Fruit fly (Drosophila melanogaster): ENCODE data around the gene Gba1a.
A peak's percentile ranks its signal among the peaks of the same experiment; 100 is the strongest.

The Gba1a gene

dm6 chr3R:23713901-23714300 lies 13.5 kb downstream of the Gba1a start (continued):
- TF ChIP-seq CG13287 (GFP tag; IDR thresholded peaks at IDR 0.05; ENCODE audit: partially characterized antibody): no peak
- peak in 1 of 2 experiments; percentile 48 for TF ChIP-seq Eip74EF (GFP tag; optimal IDR thresholded peaks at IDR 0.05)
- TF ChIP-seq bowl (GFP tag; IDR thresholded peaks at IDR 0.05): no peak
- TF ChIP-seq CG4707 (GFP tag; optimal IDR thresholded peaks at IDR 0.05): peak; percentile 31
- peak; percentile 50 for TF ChIP-seq Atf-2 (GFP tag; optimal IDR thresholded peaks at IDR 0.05)
- TF ChIP-seq ftz-f1 (GFP tag; optimal IDR thresholded peaks at IDR 0.05): no peak
- peak; percentile 9 for TF ChIP-seq CG15011 (GFP tag; optimal IDR thresholded peaks at IDR 0.05)
- TF ChIP-seq tna (GFP tag; IDR thresholded peaks at IDR 0.05; ENCODE audit: partially characterized antibody): no peak
- no peak for TF ChIP-seq Sin3A (optimal IDR thresholded peaks at IDR 0.05)
- TF ChIP-seq vnd (GFP tag; IDR thresholded peaks at IDR 0.05; ENCODE audit: partially characterized antibody): no peak
- TF ChIP-seq HLH54F (GFP tag; optimal IDR thresholded peaks at IDR 0.05): peak; percentile 9
- TF ChIP-seq otp (GFP tag; IDR thresholded peaks at IDR 0.05): peak; percentile 70; the same call in 2 of the 3 replicates
- TF ChIP-seq Sox100B (GFP tag; optimal IDR thresholded peaks at IDR 0.05): peak; percentile 57
- no peak for TF ChIP-seq prd (optimal IDR thresholded peaks at IDR 0.05)
- TF ChIP-seq prd (GFP tag; IDR thresholded peaks at IDR 0.05): peak; percentile 77
- peak; percentile 56 for TF ChIP-seq chn (GFP tag; optimal IDR thresholded peaks at IDR 0.05)
- TF ChIP-seq psq (GFP tag; optimal IDR thresholded peaks at IDR 0.05): no peak
- peak; percentile 74 for TF ChIP-seq CG31441 (GFP tag; IDR thresholded peaks at IDR 0.05)
- no peak for TF ChIP-seq exex (tag; optimal IDR thresholded peaks at IDR 0.05)
- TF ChIP-seq hth (optimal IDR thresholded peaks at IDR 0.05): no peak
- TF ChIP-seq CG7963 (GFP tag; IDR thresholded peaks at IDR 0.05; ENCODE audit: partially characterized antibody): no peak
- peak; percentile 65 for TF ChIP-seq CG11504 (tag; optimal IDR thresholded peaks at IDR 0.05)
- TF ChIP-seq cas (GFP tag; IDR thresholded peaks at IDR 0.05): no peak
- TF ChIP-seq Lhr (GFP tag; optimal IDR thresholded peaks at IDR 0.05): peak; percentile 5
- TF ChIP-seq CG30020 (tag; optimal IDR thresholded peaks at IDR 0.05): no peak
- peak; percentile 11 for TF ChIP-seq pb (GFP tag; optimal IDR thresholded peaks at IDR 0.05)
- no peak for TF ChIP-seq CG17912 (GFP tag; optimal IDR thresholded peaks at IDR 0.05)
- no peak for TF ChIP-seq MESR4 (GFP tag; optimal IDR thresholded peaks at IDR 0.05)
- TF ChIP-seq p53 (GFP tag; optimal IDR thresholded peaks at IDR 0.05): no peak
- TF ChIP-seq Awh (GFP tag; IDR thresholded peaks at IDR 0.05): peak; percentile 60; the same call in 1 of the 2 replicates
- peak; percentile 12 for TF ChIP-seq CG1647 (GFP tag; optimal IDR thresholded peaks at IDR 0.05)
- peak; percentile 82 for TF ChIP-seq nau (GFP tag; optimal IDR thresholded peaks at IDR 0.05)
- peak; percentile 55 for TF ChIP-seq CG10267 (tag; optimal IDR thresholded peaks at IDR 0.05)
- peak; percentile 63 for TF ChIP-seq CG7839 (tag; optimal IDR thresholded peaks at IDR 0.05)
- TF ChIP-seq disco-r (GFP tag; optimal IDR thresholded peaks at IDR 0.05): peak; percentile 0
- no peak for TF ChIP-seq Fer2 (tag; optimal IDR thresholded peaks at IDR 0.05)
- TF ChIP-seq Gsc (GFP tag; IDR thresholded peaks at IDR 0.05): no peak
- peak; percentile 47; the same call in 1 of the 2 replicates for TF ChIP-seq CG11696 (GFP tag; IDR thresholded peaks at IDR 0.05)

dm6 chr3R:23714852-23715251 lies 14.4 kb downstream of the Gba1a start:
- TF ChIP-seq otp (GFP tag; IDR thresholded peaks at IDR 0.05) (no peak), lab (GFP tag; optimal IDR thresholded peaks at IDR 0.05) (peak; percentile 28), sug (tag; optimal IDR thresholded peaks at IDR 0.05) (peak; percentile 45), Ets65A (GFP tag) (no peak), gem (tag; optimal IDR thresholded peaks at IDR 0.05) (no peak), sd (tag; optimal IDR thresholded peaks at IDR 0.05) (peak; percentile 37), CG2889 (GFP tag; IDR thresholded peaks at IDR 0.05) (no peak), Spps (tag; optimal IDR thresholded peaks at IDR 0.05) (no peak), CG17359 (tag; optimal IDR thresholded peaks at IDR 0.05) (no peak), B-H1 (GFP tag; IDR thresholded peaks at IDR 0.05) (no peak), CG34376 (GFP tag; optimal IDR thresholded peaks at IDR 0.05) (peak; percentile 50), exex (tag; optimal IDR thresholded peaks at IDR 0.05) (peak; percentile 77), CG17912 (GFP tag; optimal IDR thresholded peaks at IDR 0.05) (no peak), mirr (GFP tag; optimal IDR thresholded peaks at IDR 0.05) (peak; percentile 46), Dip2 (GFP tag; IDR thresholded peaks at IDR 0.05) (no peak), Ravus (GFP tag; IDR thresholded peaks at IDR 0.05) (no peak), Med (GFP tag) (no peak)
